Worm (Caenorhabditis elegans): ENCODE data around the gene K03D3.2.

- TF ChIP-seq mep-1 (tag; optimal IDR thresholded peaks at IDR 0.05) (no peak), egl-27 (tag; optimal IDR thresholded peaks at IDR 0.05) (no peak), lin-39 (tag; optimal IDR thresholded peaks at IDR 0.05) (no peak), tra-1 (GFP tag; IDR thresholded peaks at IDR 0.05) (no peak), tag-97 (GFP tag; IDR thresholded peaks at IDR 0.05) (no peak), rbr-2 (tag; optimal IDR thresholded peaks at IDR 0.05) (no peak), nhr-11 (tag; optimal IDR thresholded peaks at IDR 0.05) (no peak), unc-62 (GFP tag; optimal IDR thresholded peaks at IDR 0.05 in 1 of 2) (no peak), unc-62 (tag; optimal IDR thresholded peaks at IDR 0.05) (no peak), pha-4 (GFP tag; IDR thresholded peaks at IDR 0.05) (no peak), pha-4 (tag; optimal IDR thresholded peaks at IDR 0.05) (no peak)
These were observed 22.3 kb upstream of the K03D3.2 start, which contains the start of gene C35D6.4 for ce11 chrIV:16350690-16351089.

Data from whole organism, L4 larva.